Fruit fly (Drosophila melanogaster) whole organism, prepupa: Measurements from ENCODE around the gene Polr3I.
A peak's percentile ranks its signal among the peaks of the same experiment; 100 is the strongest.

Experiments
- Blimp-1 ChIP-seq: fragments of 200-800 bp; sonication (Bioruptor generic); optimal IDR thresholded peaks from 3 replicates; lab custom pipeline; 2017; ENCODE audit warnings: missing biosample characterization, missing genetic modification characterization, mild to moderate bottlenecking, moderate library complexity, missing genetic modification reagents
- CG10631 ChIP-seq: fragments of 200-800 bp; sonication (Bioruptor generic); optimal IDR thresholded peaks from 2 replicates; lab custom pipeline; 2016; ENCODE audit warnings: missing biosample characterization, missing genetic modification characterization
- CG10669 ChIP-seq: fragments of 200-800 bp; sonication (Bioruptor generic); optimal IDR thresholded peaks from 3 replicates; lab custom pipeline; 2018; ENCODE audit warnings: missing biosample characterization, mild to moderate bottlenecking, missing genetic modification characterization, moderate library complexity
- CG11762 ChIP-seq: fragments of 200-800 bp; sonication (Bioruptor generic); optimal IDR thresholded peaks from 3 replicates; lab custom pipeline; 2016; ENCODE audit warnings: missing biosample characterization, missing genetic modification characterization; ENCODE audit not compliant: insufficient read depth
- CG11902 ChIP-seq: fragments of 200-800 bp; sonication (Bioruptor generic); optimal IDR thresholded peaks from 3 replicates; lab custom pipeline; 2016; ENCODE audit warnings: missing biosample characterization, missing genetic modification characterization
- CG16779 ChIP-seq: fragments of 200-800 bp; sonication (Bioruptor generic); optimal IDR thresholded peaks from 3 replicates; lab custom pipeline; 2017; ENCODE audit warnings: missing biosample characterization, mild to moderate bottlenecking, missing genetic modification characterization
- CG3032 ChIP-seq: fragments of 200-800 bp; optimal IDR thresholded peaks from 2 replicates; lab custom pipeline; 2019; ENCODE audit warnings: missing biosample characterization, mild to moderate bottlenecking, missing genetic modification characterization, moderate library complexity
- CG31627 ChIP-seq: fragments of 200-800 bp; sonication (Bioruptor generic); optimal IDR thresholded peaks from 3 replicates; lab custom pipeline; 2016; ENCODE audit warnings: missing biosample characterization, missing genetic modification characterization
- CG32006 ChIP-seq: fragments of 200-800 bp; sonication (Bioruptor generic); optimal IDR thresholded peaks from 3 replicates; lab custom pipeline; 2017; ENCODE audit warnings: missing biosample characterization, mild to moderate bottlenecking, missing genetic modification characterization
- CG34406 ChIP-seq: fragments of 200-800 bp; sonication (Bioruptor generic); optimal IDR thresholded peaks from 3 replicates; lab custom pipeline; 2016; ENCODE audit warnings: missing biosample characterization, missing genetic modification characterization
- CG3919 ChIP-seq: fragments of 200-800 bp; sonication (Bioruptor generic); optimal IDR thresholded peaks from 3 replicates; lab custom pipeline; 2016; ENCODE audit warnings: missing biosample characterization, missing genetic modification characterization
- CG4318 ChIP-seq: fragments of 200-800 bp; sonication (Bioruptor generic); optimal IDR thresholded peaks from 3 replicates; lab custom pipeline; 2017; ENCODE audit warnings: missing biosample characterization, mild to moderate bottlenecking, missing genetic modification characterization
- CG6163 ChIP-seq: fragments of 200-800 bp; sonication (Bioruptor generic); IDR thresholded peaks from 3 replicates; pipeline ENCODE4 v1.3.6; 2022; ENCODE audit warnings: missing biosample characterization, missing genetic modification characterization
- CG6276 ChIP-seq: fragments of 200-800 bp; sonication (Bioruptor generic); optimal IDR thresholded peaks from 2 replicates; lab custom pipeline; 2017; ENCODE audit warnings: missing biosample characterization, mild to moderate bottlenecking, missing genetic modification characterization
- CG6792 ChIP-seq: fragments of 200-800 bp; sonication (Bioruptor generic); optimal IDR thresholded peaks from 3 replicates; lab custom pipeline; 2016; ENCODE audit warnings: missing biosample characterization, missing genetic modification characterization
- CG6808 ChIP-seq: fragments of 200-800 bp; sonication (Bioruptor generic); optimal IDR thresholded peaks from 3 replicates; lab custom pipeline; 2017; ENCODE audit warnings: missing biosample characterization, missing genetic modification characterization, mild to moderate bottlenecking, moderate library complexity, missing genetic modification reagents
- CG8632 ChIP-seq: fragments of 200-800 bp; sonication (Bioruptor generic); optimal IDR thresholded peaks from 3 replicates; lab custom pipeline; 2016; ENCODE audit warnings: missing biosample characterization, missing genetic modification characterization
- CG9139 ChIP-seq: fragments of 200-800 bp; sonication (Bioruptor generic); optimal IDR thresholded peaks from 3 replicates; lab custom pipeline; 2017; ENCODE audit warnings: missing biosample characterization, mild to moderate bottlenecking, missing genetic modification characterization
- Eip75B ChIP-seq: fragments of 200-800 bp; sonication (Bioruptor generic); optimal IDR thresholded peaks from 3 replicates; lab custom pipeline; 2016; ENCODE audit warnings: missing biosample characterization, missing genetic modification characterization
- Eip78C ChIP-seq: fragments of 200-800 bp; sonication (Bioruptor generic); peaks from one replicate; lab custom pipeline; 2016; ENCODE audit warnings: missing biosample characterization, missing genetic modification characterization
- Eip93F ChIP-seq: fragments of 200-800 bp; sonication (Bioruptor generic); optimal IDR thresholded peaks from 2 replicates; lab custom pipeline; 2016; ENCODE audit warnings: missing biosample characterization, mild to moderate bottlenecking, missing genetic modification characterization
- Ets96B ChIP-seq: fragments of 200-800 bp; optimal IDR thresholded peaks from 2 replicates; lab custom pipeline; 2019; ENCODE audit warnings: missing biosample characterization, mild to moderate bottlenecking, missing genetic modification characterization, moderate library complexity
- Hr38 ChIP-seq: sonication (Bioruptor generic); optimal IDR thresholded peaks from 2 replicates; lab custom pipeline; 2016; ENCODE audit warnings: missing biosample characterization, missing genetic modification characterization
- Hr39 ChIP-seq: fragments of 200-800 bp; sonication (Bioruptor generic); optimal IDR thresholded peaks from 2 replicates; lab custom pipeline; 2016; ENCODE audit warnings: missing biosample characterization, missing genetic modification characterization
- Hr4 ChIP-seq: fragments of 200-800 bp; sonication (Bioruptor generic); optimal IDR thresholded peaks from 3 replicates; lab custom pipeline; 2016; ENCODE audit warnings: missing biosample characterization, missing genetic modification characterization
- Lpt ChIP-seq: fragments of 200-800 bp; sonication (Bioruptor generic); optimal IDR thresholded peaks from 3 replicates; lab custom pipeline; 2016; ENCODE audit warnings: missing biosample characterization, missing genetic modification characterization
- Met ChIP-seq: fragments of 200-800 bp; sonication (Bioruptor generic); optimal IDR thresholded peaks from 3 replicates; lab custom pipeline; 2016; ENCODE audit warnings: missing biosample characterization, missing genetic modification characterization
- OdsH ChIP-seq: fragments of 200-800 bp; sonication (Bioruptor generic); optimal IDR thresholded peaks from 3 replicates; lab custom pipeline; 2016; ENCODE audit warnings: missing biosample characterization, missing genetic modification characterization
- Smox ChIP-seq: fragments of 200-800 bp; sonication (Bioruptor generic); optimal IDR thresholded peaks from 3 replicates; lab custom pipeline; 2016; ENCODE audit warnings: missing biosample characterization, missing genetic modification characterization
- Sox102F ChIP-seq: fragments of 200-800 bp; sonication (Bioruptor generic); optimal IDR thresholded peaks from 2 replicates; lab custom pipeline; 2016; ENCODE audit warnings: missing biosample characterization, mild to moderate bottlenecking, missing genetic modification characterization
- cyc ChIP-seq: fragments of 200-800 bp; sonication (Bioruptor generic); optimal IDR thresholded peaks from 3 replicates; lab custom pipeline; 2016; ENCODE audit warnings: missing biosample characterization, missing genetic modification characterization
- dac ChIP-seq: fragments of 200-800 bp; sonication (Bioruptor generic); optimal IDR thresholded peaks from 2 replicates; lab custom pipeline; 2017; ENCODE audit warnings: missing biosample characterization, mild to moderate bottlenecking, missing genetic modification characterization
- eg ChIP-seq: fragments of 200-800 bp; sonication (Bioruptor generic); IDR thresholded peaks from 3 replicates; pipeline ENCODE4 v1.3.6; 2022; ENCODE audit warnings: missing biosample characterization, missing genetic modification characterization
- fd59A ChIP-seq: fragments of 200-800 bp; sonication (Bioruptor generic); optimal IDR thresholded peaks from 2 replicates; lab custom pipeline; 2017; ENCODE audit warnings: missing biosample characterization, mild to moderate bottlenecking, missing genetic modification characterization, missing genetic modification reagents
- fkh ChIP-seq: fragments of 200-800 bp; sonication (Bioruptor generic); optimal IDR thresholded peaks from 3 replicates; lab custom pipeline; 2017; ENCODE audit warnings: missing biosample characterization, mild to moderate bottlenecking, missing genetic modification characterization, moderate library complexity
- lz ChIP-seq: fragments of 200-800 bp; sonication (Bioruptor generic); optimal IDR thresholded peaks from 3 replicates; lab custom pipeline; 2016; ENCODE audit warnings: missing biosample characterization, missing genetic modification characterization
- pdm3 ChIP-seq: fragments of 200-800 bp; sonication (Bioruptor generic); optimal IDR thresholded peaks from 3 replicates; lab custom pipeline; 2016; ENCODE audit warnings: missing biosample characterization, missing genetic modification characterization
- salr ChIP-seq, 2 experiments: fragments of 200-800 bp; sonication (Bioruptor generic); optimal IDR thresholded peaks; 3 replicates each; lab custom pipeline; 2016 to 2018; ENCODE audit warnings: missing biosample characterization in 2 of 2, missing genetic modification characterization in 2 of 2, mild to moderate bottlenecking in 1 of 2
- spab ChIP-seq: fragments of 200-800 bp; sonication (Bioruptor generic); optimal IDR thresholded peaks from 2 replicates; lab custom pipeline; 2017; ENCODE audit warnings: missing biosample characterization, mild to moderate bottlenecking, missing genetic modification characterization, missing genetic modification reagents
- ss ChIP-seq, 2 experiments: fragments of 200-800 bp; sonication (Bioruptor generic); optimal IDR thresholded peaks; 2 replicates in 1 of 2; 3 replicates in 1 of 2; lab custom pipeline; 2017 to 2018; ENCODE audit warnings: mild to moderate bottlenecking in 2 of 2, missing biosample characterization in 2 of 2, missing genetic modification characterization in 2 of 2, moderate library complexity in 1 of 2
- svp ChIP-seq: fragments of 200-800 bp; sonication (Bioruptor generic); peaks from one replicate; lab custom pipeline; 2016; ENCODE audit warnings: missing biosample characterization, missing genetic modification characterization

Gene Polr3I

dm6 chrX:16890599-16890998 lies 6.2 kb downstream of the Polr3I start:
- no peak for TF ChIP-seq Eip93F (GFP tag; lab: Kevin White, UChicago)
- no peak for TF ChIP-seq Hr38 (GFP tag; lab: Kevin White, UChicago)
- peak; percentile 56 for TF ChIP-seq fkh (GFP tag; lab: Kevin White, UChicago)
- no peak for TF ChIP-seq lz

- TF ChIP-seq Eip78C (peak; percentile 1), CG6276 (GFP tag; lab: Kevin White, UChicago) (no peak), CG4318 (GFP tag; lab: Kevin White, UChicago) (no peak), Blimp-1 (GFP tag; lab: Kevin White, UChicago) (no peak)
- TF ChIP-seq, all 60 proteins: peak for 1
Measured at dm6 chrX:16893034-16893433, 8.7 kb downstream of the Polr3I start.

DNA sequence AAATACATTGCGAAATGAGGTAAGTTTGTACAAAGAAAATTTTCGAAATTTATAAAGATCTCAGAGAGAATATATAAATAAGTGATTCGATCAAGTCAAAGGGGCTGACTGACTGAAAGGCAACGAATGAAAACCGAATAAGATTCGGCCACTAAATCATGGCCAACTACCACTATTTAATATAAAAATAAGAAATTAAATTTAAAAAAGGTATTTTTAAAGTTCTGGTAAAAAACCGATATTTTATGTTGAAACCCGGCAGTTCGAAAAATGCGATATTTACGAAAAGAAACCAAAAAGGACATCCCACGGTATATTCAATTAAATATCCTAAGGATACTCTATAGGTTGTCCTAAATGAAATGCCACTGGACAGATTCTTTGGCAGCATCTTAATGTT lies 12.7 kb downstream of the Polr3I start, which contains the start of gene CG33252:
Gene CG33252, minus strand, starts transcription at position 101 of the 400 bp plus-strand sequence.
- no peak for TF ChIP-seq pdm3 (GFP tag; lab: Kevin White, UChicago)
- no peak for TF ChIP-seq CG9139 (GFP tag; lab: Kevin White, UChicago)
- no peak for TF ChIP-seq CG6792 (GFP tag; lab: Kevin White, UChicago)
- no peak for TF ChIP-seq salr (GFP tag; optimal IDR thresholded peaks at IDR 0.05; lab: Kevin White, UChicago)
- TF ChIP-seq OdsH (GFP tag; lab: Kevin White, UChicago): no peak
- TF ChIP-seq CG10669: no peak
- no peak for TF ChIP-seq CG11902 (GFP tag; lab: Kevin White, UChicago)
- TF ChIP-seq CG11762: no peak
- TF ChIP-seq ss (GFP tag; optimal IDR thresholded peaks at IDR 0.05; lab: Kevin White, UChicago): no peak
- TF ChIP-seq CG6163: no peak
- no peak for TF ChIP-seq Hr38 (GFP tag; lab: Kevin White, UChicago)
- TF ChIP-seq dac (GFP tag; lab: Kevin White, UChicago): no peak
- TF ChIP-seq Eip75B: no peak
- no peak for TF ChIP-seq CG32006 (GFP tag; lab: Kevin White, UChicago)

DNA sequence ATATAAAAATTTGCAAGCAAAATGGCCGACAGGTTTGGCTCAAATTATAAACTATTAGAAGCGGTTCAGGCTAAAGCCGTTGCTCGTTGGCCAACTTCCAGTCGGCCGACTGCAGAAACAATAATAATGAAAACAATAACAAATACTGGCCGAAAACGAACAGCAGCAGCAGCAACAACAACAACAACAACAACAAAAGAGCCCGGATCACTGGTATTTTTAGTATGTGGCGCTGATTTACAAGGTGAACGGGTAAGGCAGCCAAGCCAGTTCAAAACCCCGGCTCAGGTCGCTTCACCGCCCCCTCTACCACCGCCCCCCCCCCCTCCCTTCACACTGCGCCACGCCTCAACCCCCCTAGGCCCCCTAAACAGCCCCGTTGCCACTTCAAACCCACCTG lies 15.9 kb downstream of the Polr3I start:
- no peak for TF ChIP-seq Smox
- TF ChIP-seq CG3032 (tag; lab: Kevin White, UChicago): no peak
- no peak for TF ChIP-seq salr (GFP tag; optimal IDR thresholded peaks at IDR 0.05; lab: Kevin White, UChicago)
- TF ChIP-seq CG6808 (GFP tag; lab: Kevin White, UChicago): no peak
- no peak for TF ChIP-seq CG8632 (GFP tag; lab: Kevin White, UChicago)
- no peak for TF ChIP-seq CG11902 (GFP tag; lab: Kevin White, UChicago)
- TF ChIP-seq CG10669: no peak
- no peak for TF ChIP-seq fd59A (GFP tag; lab: Kevin White, UChicago)
- TF ChIP-seq pdm3 (GFP tag; lab: Kevin White, UChicago): no peak
- no peak for TF ChIP-seq dac (GFP tag; lab: Kevin White, UChicago)

- no peak for TF ChIP-seq CG31627 (GFP tag; lab: Kevin White, UChicago)
- peak; percentile 59 for TF ChIP-seq svp (GFP tag; lab: Kevin White, UChicago)
Measured at dm6 chrX:16902435-16902834, 18.1 kb downstream of the Polr3I start.

DNA sequence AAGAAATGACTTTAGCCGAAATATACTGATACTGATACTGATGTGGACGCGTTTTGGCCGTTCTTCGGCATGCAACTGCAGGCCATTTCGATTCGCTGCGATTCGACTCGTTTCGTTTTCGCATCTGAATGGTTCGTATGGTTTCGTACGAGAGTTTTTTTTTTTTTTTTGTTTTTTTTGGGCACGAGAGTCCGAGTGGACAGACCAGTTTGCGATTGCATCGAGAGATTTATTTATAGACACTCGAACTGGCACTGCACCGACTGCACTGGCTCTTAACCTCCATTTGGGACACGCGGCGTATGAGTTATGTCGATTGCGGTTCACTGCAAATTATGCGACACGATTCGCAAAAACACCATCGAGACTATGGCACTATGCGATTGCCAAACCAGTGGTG lies 21.7 kb downstream of the Polr3I start:
- TF ChIP-seq CG10631: no peak
- no peak for TF ChIP-seq Eip75B
- TF ChIP-seq Hr4 (GFP tag; lab: Kevin White, UChicago): no peak
- no peak for TF ChIP-seq CG32006 (GFP tag; lab: Kevin White, UChicago)
- TF ChIP-seq CG34406 (GFP tag; lab: Kevin White, UChicago): no peak
- peak; percentile 3 for TF ChIP-seq spab (GFP tag; lab: Kevin White, UChicago)
- TF ChIP-seq CG16779: no peak
- no peak for TF ChIP-seq Blimp-1 (GFP tag; lab: Kevin White, UChicago)
- TF ChIP-seq Hr39: no peak
- TF ChIP-seq Sox102F (GFP tag; lab: Kevin White, UChicago): no peak
- no peak for TF ChIP-seq Met (GFP tag; lab: Kevin White, UChicago)
- TF ChIP-seq OdsH (GFP tag; lab: Kevin White, UChicago): no peak
- TF ChIP-seq dac (GFP tag; lab: Kevin White, UChicago): no peak
- peak; percentile 61; the same call in 2 of the 3 replicates for TF ChIP-seq CG6163
- peak; percentile 2 for TF ChIP-seq Lpt (GFP tag; lab: Kevin White, UChicago)
- no peak for TF ChIP-seq cyc (GFP tag; lab: Kevin White, UChicago)
- peak; percentile 17 for TF ChIP-seq Ets96B (tag; lab: Kevin White, UChicago)
- TF ChIP-seq Hr38 (GFP tag; lab: Kevin White, UChicago): no peak
- peak; percentile 46; the same call in 1 of the 3 replicates for TF ChIP-seq eg (GFP tag; lab: Robert Waterston, UW)
- TF ChIP-seq CG3032 (tag; lab: Kevin White, UChicago): no peak
- no peak for TF ChIP-seq CG3919 (GFP tag; lab: Kevin White, UChicago)
